Fruit fly (Drosophila melanogaster): ENCODE results near the gene Dip-C.

Gene Dip-C

dm6 chr3R:12422379-12422975 is 8.9 kb upstream of the Dip-C start, which contains the start of the genes Scgbeta and CG17202 (continued):
- TF ChIP-seq pb (GFP tag; optimal IDR thresholded peaks at IDR 0.05): no peak
- no peak for TF ChIP-seq Asciz (GFP tag; optimal IDR thresholded peaks at IDR 0.05)
- no peak for TF ChIP-seq CG7839 (tag; optimal IDR thresholded peaks at IDR 0.05)
- TF ChIP-seq CG8359 (GFP tag; optimal IDR thresholded peaks at IDR 0.05; ENCODE audit: borderline replicate concordance): no peak
- no peak for TF ChIP-seq ems (GFP tag; optimal IDR thresholded peaks at IDR 0.05)
- TF ChIP-seq amos (GFP tag; IDR thresholded peaks at IDR 0.05; ENCODE audit: partially characterized antibody): peak; percentile 55; the same call in 1 of the 2 replicates
- TF ChIP-seq Hr78 (GFP tag; optimal IDR thresholded peaks at IDR 0.05): no peak
- no peak for TF ChIP-seq kay (GFP tag; optimal IDR thresholded peaks at IDR 0.05)
- no peak for TF ChIP-seq CG12219 (GFP tag; optimal IDR thresholded peaks at IDR 0.05)
- no peak for TF ChIP-seq en (GFP tag; optimal IDR thresholded peaks at IDR 0.05)
- TF ChIP-seq Dref (GFP tag; IDR thresholded peaks at IDR 0.05): peak; percentile 45; the same call in 1 of the 2 replicates
- no peak for TF ChIP-seq Atf3 (GFP tag; optimal IDR thresholded peaks at IDR 0.05)
- no peak for TF ChIP-seq ATbp (GFP tag; optimal IDR thresholded peaks at IDR 0.05)
- peak; percentile 29 for TF ChIP-seq onecut (GFP tag; IDR thresholded peaks at IDR 0.05)
- no peak for TF ChIP-seq croc (GFP tag; conservative IDR thresholded peaks at IDR 0.05)
- no peak for TF ChIP-seq pnt (GFP tag; optimal IDR thresholded peaks at IDR 0.05)
- TF ChIP-seq CG17359 (tag; optimal IDR thresholded peaks at IDR 0.05): no peak
- no peak for TF ChIP-seq Scr (GFP tag; IDR thresholded peaks at IDR 0.05; ENCODE audit: partially characterized antibody)
- TF ChIP-seq ssp (GFP tag; IDR thresholded peaks at IDR 0.05): no peak
- TF ChIP-seq Tbp (GFP tag; optimal IDR thresholded peaks at IDR 0.05): no peak
- TF ChIP-seq CG16813 (GFP tag; IDR thresholded peaks at IDR 0.05; ENCODE audit: partially characterized antibody): no peak
- no peak for TF ChIP-seq CG34422 (GFP tag; IDR thresholded peaks at IDR 0.05)
- no peak for TF ChIP-seq CG3995 (GFP tag; optimal IDR thresholded peaks at IDR 0.05)
- peak; percentile 75 for TF ChIP-seq MESR4 (GFP tag; optimal IDR thresholded peaks at IDR 0.05)
- TF ChIP-seq ara (GFP tag; IDR thresholded peaks at IDR 0.05): no peak
- no peak for TF ChIP-seq Nf-YA (GFP tag; IDR thresholded peaks at IDR 0.05)
- TF ChIP-seq Fer1 (GFP tag; optimal IDR thresholded peaks at IDR 0.05): peak; percentile 10
- no peak for TF ChIP-seq HmgD (GFP tag; optimal IDR thresholded peaks at IDR 0.05)
- no peak for TF ChIP-seq Blimp-1 (GFP tag; optimal IDR thresholded peaks at IDR 0.05)
- TF ChIP-seq Fer2 (tag; optimal IDR thresholded peaks at IDR 0.05): no peak
- no peak for TF ChIP-seq CG2712 (tag; optimal IDR thresholded peaks at IDR 0.05)
- no peak for TF ChIP-seq CG10274 (GFP tag; optimal IDR thresholded peaks at IDR 0.05)
- peak; percentile 43 for TF ChIP-seq Sry-δ (GFP tag; optimal IDR thresholded peaks at IDR 0.05)
- 0 out of 2 replicates have a peak, but pooled peaks have one; percentile 40 for TF ChIP-seq Rfx (GFP tag; IDR thresholded peaks at IDR 0.05)
- TF ChIP-seq D19B (GFP tag; optimal IDR thresholded peaks at IDR 0.05): no peak
- TF ChIP-seq CG14965 (GFP tag; optimal IDR thresholded peaks at IDR 0.05; ENCODE audit: borderline replicate concordance): no peak
- TF ChIP-seq CG8388 (GFP tag; optimal IDR thresholded peaks at IDR 0.05): no peak
- TF ChIP-seq CG32772 (GFP tag; IDR thresholded peaks at IDR 0.05): no peak
- TF ChIP-seq HLH54F (GFP tag; optimal IDR thresholded peaks at IDR 0.05): no peak
- peak; percentile 49; the same call in 1 of the 3 replicates for TF ChIP-seq knrl (GFP tag; IDR thresholded peaks at IDR 0.05; ENCODE audit: partially characterized antibody)
- TF ChIP-seq B-H1 (GFP tag; IDR thresholded peaks at IDR 0.05): no peak
- TF ChIP-seq CG31224 (GFP tag; IDR thresholded peaks at IDR 0.05): no peak
- no peak for TF ChIP-seq PHDP (tag; optimal IDR thresholded peaks at IDR 0.05)
- no peak for TF ChIP-seq CG4820 (GFP tag; optimal IDR thresholded peaks at IDR 0.05)
- no peak for TF ChIP-seq CG9727 (GFP tag; optimal IDR thresholded peaks at IDR 0.05)
- TF ChIP-seq ab (GFP tag; optimal IDR thresholded peaks at IDR 0.05): no peak
- no peak for TF ChIP-seq sob (GFP tag; IDR thresholded peaks at IDR 0.05)
- TF ChIP-seq vnd (GFP tag; IDR thresholded peaks at IDR 0.05; ENCODE audit: partially characterized antibody): no peak
- no peak for TF ChIP-seq az2 (GFP tag; optimal IDR thresholded peaks at IDR 0.05)
- no peak for TF ChIP-seq CG3281 (GFP tag; optimal IDR thresholded peaks at IDR 0.05)
